Fruit fly (Drosophila melanogaster): ENCODE data around the gene Brr2.

The Brr2 gene

dm6 chr3L:16016911-16017310 lies 49.2 kb upstream of the Brr2 start (continued):
- TF ChIP-seq CG17361 (GFP tag; IDR thresholded peaks at IDR 0.05) = peak; percentile 70; the same call in 2 of the 3 replicates
- TF ChIP-seq yki (optimal IDR thresholded peaks at IDR 0.05) = no peak
- TF ChIP-seq HmgZ (tag; optimal IDR thresholded peaks at IDR 0.05) = no peak
- TF ChIP-seq tna (GFP tag; IDR thresholded peaks at IDR 0.05; ENCODE audit: partially characterized antibody) = no peak
- TF ChIP-seq CG32532 (GFP tag; IDR thresholded peaks at IDR 0.05) = no peak
- no peak for TF ChIP-seq toy (GFP tag; IDR thresholded peaks at IDR 0.05)
- TF ChIP-seq CG1647 (GFP tag; optimal IDR thresholded peaks at IDR 0.05) = no peak
- no peak for TF ChIP-seq usp (GFP tag; optimal IDR thresholded peaks at IDR 0.05)
- no peak for TF ChIP-seq CrebB (tag; optimal IDR thresholded peaks at IDR 0.05)
- TF ChIP-seq CG15269 (tag; optimal IDR thresholded peaks at IDR 0.05) = no peak
- no peak for TF ChIP-seq hb (GFP tag; IDR thresholded peaks at IDR 0.05; ENCODE audit: partially characterized antibody)
- TF ChIP-seq gfzf (GFP tag; optimal IDR thresholded peaks at IDR 0.05) = no peak
- no peak for TF ChIP-seq ash1 (GFP tag; optimal IDR thresholded peaks at IDR 0.05)
- peak; percentile 36 for TF ChIP-seq fd96Cb (tag; optimal IDR thresholded peaks at IDR 0.05)
- TF ChIP-seq CG8290 (GFP tag; optimal IDR thresholded peaks at IDR 0.05) = no peak
- no peak for TF ChIP-seq CG8290 (tag; optimal IDR thresholded peaks at IDR 0.05)
- no peak for TF ChIP-seq Nf-YA (GFP tag; IDR thresholded peaks at IDR 0.05)
- no peak for TF ChIP-seq gsb (GFP tag; IDR thresholded peaks at IDR 0.05)
- TF ChIP-seq CG15696 (tag; optimal IDR thresholded peaks at IDR 0.05) = peak; percentile 14
- TF ChIP-seq inv (GFP tag; IDR thresholded peaks at IDR 0.05; ENCODE audit: partially characterized antibody) = no peak
- TF ChIP-seq Atf-2 (GFP tag; optimal IDR thresholded peaks at IDR 0.05) = no peak
- no peak for TF ChIP-seq CG13624 (GFP tag; optimal IDR thresholded peaks at IDR 0.05)
- TF ChIP-seq jigr1 (GFP tag; IDR thresholded peaks at IDR 0.05) = no peak
- TF ChIP-seq CG16863 (GFP tag; optimal IDR thresholded peaks at IDR 0.05) = no peak
- peak; percentile 54 for TF ChIP-seq CG18262 (tag; optimal IDR thresholded peaks at IDR 0.05)
- TF ChIP-seq CG2875 (GFP tag; optimal IDR thresholded peaks at IDR 0.05) = no peak
- TF ChIP-seq pho (GFP tag; optimal IDR thresholded peaks at IDR 0.05) = no peak
- no peak for TF ChIP-seq Nf-YB (GFP tag; optimal IDR thresholded peaks at IDR 0.05)
- TF ChIP-seq Xrp1 (GFP tag; IDR thresholded peaks at IDR 0.05) = peak; percentile 36
- no peak for TF ChIP-seq CG10543 (GFP tag; optimal IDR thresholded peaks at IDR 0.05)
- TF ChIP-seq dmrt11E (tag; optimal IDR thresholded peaks at IDR 0.05) = peak; percentile 43
- peak; percentile 29 for TF ChIP-seq D19A (tag; optimal IDR thresholded peaks at IDR 0.05)
- TF ChIP-seq chn (GFP tag; optimal IDR thresholded peaks at IDR 0.05) = no peak
- peak; percentile 11 for TF ChIP-seq dmrt99B (tag; optimal IDR thresholded peaks at IDR 0.05)
- no peak for TF ChIP-seq CG14860 (GFP tag; IDR thresholded peaks at IDR 0.05; ENCODE audit: partially characterized antibody)
- 0 out of 3 replicates have a peak, but pooled peaks have one; percentile 24 for TF ChIP-seq row (GFP tag; IDR thresholded peaks at IDR 0.05)
- no peak for TF ChIP-seq Dbx (GFP tag; IDR thresholded peaks at IDR 0.05)
- TF ChIP-seq CG15514 (GFP tag; optimal IDR thresholded peaks at IDR 0.05) = no peak
- TF ChIP-seq CG13287 (GFP tag; IDR thresholded peaks at IDR 0.05; ENCODE audit: partially characterized antibody) = no peak
- TF ChIP-seq CG6654 (GFP tag; optimal IDR thresholded peaks at IDR 0.05) = no peak
- peak; percentile 26 for TF ChIP-seq phol (tag; optimal IDR thresholded peaks at IDR 0.05)
- no peak for TF ChIP-seq CG18011 (GFP tag; optimal IDR thresholded peaks at IDR 0.05)
- no peak for TF ChIP-seq CG2116 (GFP tag; optimal IDR thresholded peaks at IDR 0.05)
- no peak for TF ChIP-seq h (optimal IDR thresholded peaks at IDR 0.05)
- no peak for TF ChIP-seq lmd (GFP tag; IDR thresholded peaks at IDR 0.05)
- no peak for TF ChIP-seq nau (GFP tag; optimal IDR thresholded peaks at IDR 0.05)
- TF ChIP-seq Dad (GFP tag; optimal IDR thresholded peaks at IDR 0.05) = no peak
- TF ChIP-seq Trl (optimal IDR thresholded peaks at IDR 0.05) = no peak
- TF ChIP-seq Trl (GFP tag; optimal IDR thresholded peaks at IDR 0.05) = no peak
- no peak for TF ChIP-seq chm (GFP tag; IDR thresholded peaks at IDR 0.05)
- no peak for TF ChIP-seq H15 (GFP tag; IDR thresholded peaks at IDR 0.05)
- TF ChIP-seq CG17186 (GFP tag; optimal IDR thresholded peaks at IDR 0.05) = no peak
- TF ChIP-seq ttk (GFP tag; IDR thresholded peaks at IDR 0.05) = no peak
